Fruit fly (Drosophila melanogaster) whole organism, embryonic: ENCODE data around the gene CG14232.
A peak's percentile ranks its signal among the peaks of the same experiment; 100 is the strongest.

Experiments used
- Antp ChIP-seq: fragments of 200-800 bp; sonication (Bioruptor generic); optimal IDR thresholded peaks from 3 replicates; lab custom pipeline; 2016; ENCODE audit warnings: missing biosample characterization, missing genetic modification characterization
- Atf3 ChIP-seq: fragments of 200-800 bp; sonication (Bioruptor generic); optimal IDR thresholded peaks from 3 replicates; lab custom pipeline; 2016; ENCODE audit warnings: missing biosample characterization, missing genetic modification characterization
- Awh ChIP-seq: fragments of 200-800 bp; sonication (Bioruptor generic); IDR thresholded peaks from 2 replicates; pipeline ENCODE4, ENCODE4 v1.3.6; 2022; ENCODE audit warnings: missing biosample characterization, missing genetic modification characterization
- CG1024 ChIP-seq: fragments of 200-800 bp; sonication (Bioruptor generic); IDR thresholded peaks from 2 replicates; pipeline ENCODE4 v1.3.6; 2022; ENCODE audit warnings: missing biosample characterization, missing genetic modification characterization
- CG11398 ChIP-seq: fragments of 200-800 bp; sonication (Bioruptor generic); optimal IDR thresholded peaks from 2 replicates; lab custom pipeline; 2016; ENCODE audit warnings: missing biosample characterization, missing genetic modification characterization
- CG11456 ChIP-seq: fragments of 200-800 bp; sonication (Bioruptor generic); IDR thresholded peaks from 3 replicates; pipeline ENCODE4 v1.3.6; 2022; ENCODE audit warnings: missing biosample characterization, missing genetic modification characterization
- CG14014 ChIP-seq: fragments of 200-800 bp; sonication (Bioruptor generic); IDR thresholded peaks from 2 replicates; pipeline ENCODE4 v1.3.6; 2022; ENCODE audit warnings: missing biosample characterization, missing genetic modification characterization
- CG14441 ChIP-seq: fragments of 200-800 bp; sonication (Bioruptor generic); IDR thresholded peaks from 2 replicates; pipeline ENCODE4 v1.3.6; 2022; ENCODE audit warnings: missing biosample characterization, missing genetic modification characterization
- CG14710 ChIP-seq: fragments of 200-800 bp; sonication (Bioruptor generic); optimal IDR thresholded peaks from 3 replicates; lab custom pipeline; 2019; ENCODE audit warnings: missing biosample characterization, mild to moderate bottlenecking, missing genetic modification characterization, moderate library complexity
- CG17186 ChIP-seq: fragments of 200-800 bp; sonication (Bioruptor generic); optimal IDR thresholded peaks from 3 replicates; lab custom pipeline; 2017; ENCODE audit warnings: missing biosample characterization, missing genetic modification reagents, missing genetic modification characterization
- CG2889 ChIP-seq: fragments of 200-800 bp; sonication (Bioruptor generic); IDR thresholded peaks from 3 replicates; pipeline ENCODE4 v1.3.6; 2022; ENCODE audit warnings: missing biosample characterization, missing genetic modification characterization
- CG33557 ChIP-seq: fragments of 200-800 bp; sonication (Bioruptor generic); optimal IDR thresholded peaks from 2 replicates; lab custom pipeline; 2019; ENCODE audit warnings: missing biosample characterization, mild to moderate bottlenecking, missing genetic modification characterization, moderate library complexity
- CG3995 ChIP-seq: fragments of 200-800 bp; sonication (Bioruptor generic); optimal IDR thresholded peaks from 3 replicates; lab custom pipeline; 2016; ENCODE audit warnings: missing biosample characterization, missing genetic modification characterization
- CG4424 ChIP-seq: fragments of 200-800 bp; sonication (Bioruptor generic); optimal IDR thresholded peaks from 3 replicates; lab custom pipeline; 2016; ENCODE audit warnings: missing biosample characterization, missing genetic modification characterization
- CG6791 ChIP-seq: fragments of 200-800 bp; sonication (Bioruptor generic); IDR thresholded peaks from 3 replicates; pipeline ENCODE4 v1.3.6; 2022; ENCODE audit warnings: missing biosample characterization, missing genetic modification characterization; ENCODE audit not compliant: partially characterized antibody
- CG7963 ChIP-seq: fragments of 200-800 bp; sonication (Bioruptor generic); IDR thresholded peaks from 3 replicates; pipeline ENCODE4 v1.3.6; 2022; ENCODE audit warnings: missing biosample characterization, missing genetic modification characterization; ENCODE audit not compliant: partially characterized antibody
- CG7987 ChIP-seq: fragments of 200-800 bp; sonication (Bioruptor generic); optimal IDR thresholded peaks from 2 replicates; lab custom pipeline; 2018; ENCODE audit warnings: missing biosample characterization, mild to moderate bottlenecking, missing genetic modification characterization, moderate library complexity
- CG8359 ChIP-seq: fragments of 200-800 bp; sonication (Bioruptor generic); optimal IDR thresholded peaks from 2 replicates; lab custom pipeline; 2017; ENCODE audit warnings: missing biosample characterization, mild to moderate bottlenecking, missing genetic modification characterization, borderline replicate concordance
- CG9727 ChIP-seq: fragments of 200-800 bp; sonication (Bioruptor generic); optimal IDR thresholded peaks from 3 replicates; lab custom pipeline; 2017; ENCODE audit warnings: missing biosample characterization, mild to moderate bottlenecking, missing genetic modification characterization
- Chrac-16 ChIP-seq: fragments of 200-800 bp; sonication (Bioruptor generic); optimal IDR thresholded peaks from 3 replicates; lab custom pipeline; 2016; ENCODE audit warnings: missing biosample characterization, missing genetic modification characterization
- CoRest ChIP-seq: fragments of 200-800 bp; sonication (Bioruptor generic); optimal IDR thresholded peaks from 3 replicates; lab custom pipeline; 2018; ENCODE audit warnings: missing biosample characterization, mild to moderate bottlenecking, missing genetic modification characterization, moderate library complexity
- Deaf1 ChIP-seq: fragments of 200-800 bp; optimal IDR thresholded peaks from 3 replicates; lab custom pipeline; 2019; ENCODE audit warnings: missing biosample characterization, mild to moderate bottlenecking, missing genetic modification characterization, moderate library complexity
- Doc3 ChIP-seq: fragments of 200-800 bp; sonication (Bioruptor generic); IDR thresholded peaks from 3 replicates; pipeline ENCODE4 v1.3.6; 2022; ENCODE audit warnings: missing biosample characterization, missing genetic modification characterization; ENCODE audit not compliant: partially characterized antibody
- Ets97D ChIP-seq: fragments of 200-800 bp; sonication (Bioruptor generic); optimal IDR thresholded peaks from 3 replicates; lab custom pipeline; 2016; ENCODE audit warnings: missing biosample characterization, missing genetic modification characterization
- HLH3B ChIP-seq: fragments of 200-800 bp; sonication (Bioruptor generic); IDR thresholded peaks from 2 replicates; pipeline ENCODE4 v1.3.6; 2022; ENCODE audit warnings: missing biosample characterization, missing genetic modification characterization
- Hr3 ChIP-seq: fragments of 200-800 bp; sonication (Bioruptor generic); optimal IDR thresholded peaks from 3 replicates; lab custom pipeline; 2016; ENCODE audit warnings: missing biosample characterization, missing genetic modification characterization
- Mad ChIP-seq: fragments of 200-800 bp; sonication (Bioruptor generic); optimal IDR thresholded peaks from 2 replicates; lab custom pipeline; 2016; ENCODE audit warnings: missing biosample characterization, missing genetic modification characterization
- Max ChIP-seq: fragments of 200-800 bp; sonication (Bioruptor generic); optimal IDR thresholded peaks from 2 replicates; lab custom pipeline; 2016; ENCODE audit warnings: missing biosample characterization, mild to moderate bottlenecking, missing genetic modification characterization
- Nf-YC ChIP-seq: fragments of 200-800 bp; optimal IDR thresholded peaks from 3 replicates; lab custom pipeline; 2019; ENCODE audit warnings: missing biosample characterization, mild to moderate bottlenecking, missing genetic modification characterization, moderate library complexity
- Scr ChIP-seq: fragments of 200-800 bp; sonication (Bioruptor generic); IDR thresholded peaks from 2 replicates; pipeline ENCODE4 v1.3.6; 2022; ENCODE audit warnings: missing biosample characterization, missing genetic modification characterization; ENCODE audit not compliant: partially characterized antibody
- Usf ChIP-seq: fragments of 200-800 bp; sonication (Bioruptor generic); optimal IDR thresholded peaks from 2 replicates; lab custom pipeline; 2017; ENCODE audit warnings: missing genotype, missing biosample characterization, missing genetic modification characterization
- cg ChIP-seq: fragments of 200-800 bp; sonication (Bioruptor generic); optimal IDR thresholded peaks from 3 replicates; lab custom pipeline; 2019; ENCODE audit warnings: missing biosample characterization, mild to moderate bottlenecking, missing genetic modification characterization, moderate library complexity
- da ChIP-seq: fragments of 200-800 bp; sonication (Bioruptor generic); optimal IDR thresholded peaks from 2 replicates; lab custom pipeline; 2016; ENCODE audit warnings: missing biosample characterization, missing genetic modification characterization
- eyg ChIP-seq: fragments of 200-800 bp; sonication (Bioruptor generic); optimal IDR thresholded peaks from 3 replicates; lab custom pipeline; 2016; ENCODE audit warnings: missing biosample characterization, missing genetic modification characterization
- gem ChIP-seq: fragments of 200-800 bp; sonication (Bioruptor generic); optimal IDR thresholded peaks from 2 replicates; lab custom pipeline; 2019; ENCODE audit warnings: missing biosample characterization, mild to moderate bottlenecking, missing genetic modification characterization, moderate library complexity
- gro ChIP-seq: fragments of 200-800 bp; sonication (Bioruptor generic); optimal IDR thresholded peaks from 2 replicates; lab custom pipeline; 2016; ENCODE audit warnings: missing biosample characterization, missing genetic modification characterization
- kay ChIP-seq: fragments of 200-800 bp; sonication (Bioruptor generic); optimal IDR thresholded peaks from 2 replicates; lab custom pipeline; 2016; ENCODE audit warnings: missing biosample characterization, missing genetic modification characterization
- nmo ChIP-seq: fragments of 200-800 bp; sonication (Bioruptor generic); optimal IDR thresholded peaks from 2 replicates; lab custom pipeline; 2018; ENCODE audit warnings: missing biosample characterization, mild to moderate bottlenecking, missing genetic modification characterization, moderate library complexity
- nom ChIP-seq: fragments of 200-800 bp; sonication (Bioruptor generic); optimal IDR thresholded peaks from 2 replicates; lab custom pipeline; 2017; ENCODE audit warnings: missing biosample characterization, missing genetic modification characterization, mild to moderate bottlenecking, moderate library complexity, missing genetic modification reagents
- pfk ChIP-seq: fragments of 200-800 bp; sonication (Bioruptor generic); optimal IDR thresholded peaks from 2 replicates; lab custom pipeline; 2018; ENCODE audit warnings: missing biosample characterization, mild to moderate bottlenecking, missing genetic modification characterization, moderate library complexity
- ro ChIP-seq: fragments of 200-800 bp; sonication (Bioruptor generic); IDR thresholded peaks from 2 replicates; pipeline ENCODE4 v1.3.6; 2022; ENCODE audit warnings: missing biosample characterization, missing genetic modification characterization
- sd ChIP-seq: fragments of 200-800 bp; sonication (Bioruptor generic); optimal IDR thresholded peaks from 3 replicates; lab custom pipeline; 2018; ENCODE audit warnings: missing biosample characterization, mild to moderate bottlenecking, missing genetic modification characterization, moderate library complexity
- tgo ChIP-seq: fragments of 200-800 bp; sonication (Bioruptor generic); IDR thresholded peaks from 3 replicates; pipeline ENCODE4 v1.3.6; 2022; ENCODE audit warnings: missing biosample characterization, missing genetic modification characterization
- tio ChIP-seq: fragments of 200-800 bp; sonication (Bioruptor generic); optimal IDR thresholded peaks from 2 replicates; lab custom pipeline; 2017; ENCODE audit warnings: missing biosample characterization, missing genetic modification characterization, inconsistent platforms
- trem ChIP-seq: fragments of 200-800 bp; optimal IDR thresholded peaks from 3 replicates; lab custom pipeline; 2019; ENCODE audit warnings: missing biosample characterization, mild to moderate bottlenecking, missing genetic modification characterization, moderate library complexity
- tx ChIP-seq: fragments of 200-800 bp; sonication (Bioruptor generic); optimal IDR thresholded peaks from 2 replicates; lab custom pipeline; 2016; ENCODE audit warnings: missing biosample characterization, missing genetic modification characterization
- vnd ChIP-seq: fragments of 200-800 bp; sonication (Bioruptor generic); IDR thresholded peaks from 3 replicates; pipeline ENCODE4 v1.3.6; 2022; ENCODE audit warnings: missing biosample characterization, missing genetic modification characterization; ENCODE audit not compliant: partially characterized antibody
- wek ChIP-seq: fragments of 200-800 bp; sonication (Bioruptor generic); optimal IDR thresholded peaks from 3 replicates; lab custom pipeline; 2018; ENCODE audit warnings: missing biosample characterization, mild to moderate bottlenecking, missing genetic modification characterization, moderate library complexity
- zf30C ChIP-seq: fragments of 200-800 bp; sonication (Bioruptor generic); optimal IDR thresholded peaks from 3 replicates; lab custom pipeline; 2018; ENCODE audit warnings: missing biosample characterization, mild to moderate bottlenecking, missing genetic modification characterization

Gene CG14232

DNA sequence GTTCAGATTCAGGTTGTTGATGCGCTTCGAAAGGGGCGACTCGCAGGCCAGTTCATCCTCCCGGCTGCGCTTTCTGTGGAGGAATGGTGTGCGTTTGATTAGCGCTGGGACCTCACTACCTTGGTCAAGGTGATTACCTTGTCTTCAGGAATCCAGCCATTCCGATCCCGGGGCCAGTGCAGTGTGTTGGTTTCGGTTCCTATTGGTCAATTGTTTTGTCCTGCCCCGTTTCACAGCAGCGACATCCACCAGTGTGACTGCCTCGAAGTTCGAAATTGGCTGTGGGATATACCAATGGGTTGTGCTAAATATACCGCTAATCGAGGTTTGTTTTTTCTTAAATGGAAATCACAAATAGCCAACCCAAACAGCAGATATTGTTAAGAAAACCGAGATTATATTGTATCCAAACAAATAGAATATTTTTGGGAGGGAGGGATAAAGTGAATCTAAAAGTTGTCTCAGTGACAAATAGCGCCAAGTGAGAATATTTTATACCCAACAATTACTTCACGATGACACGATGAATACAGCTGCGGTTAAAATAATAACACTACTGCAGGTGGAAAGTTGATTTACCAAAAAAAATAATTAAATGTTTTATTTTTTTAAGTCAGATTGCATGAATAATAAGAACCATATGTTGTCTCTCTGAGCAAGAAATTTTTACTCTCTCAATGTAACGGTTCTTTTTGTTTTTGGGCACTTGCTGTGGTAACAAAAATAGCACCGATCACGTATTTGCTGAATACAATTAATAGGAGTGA lies 9.1 kb downstream of the CG14232 start, which contains the start of gene CG14229 (continued):
- TF ChIP-seq wek (GFP tag; lab: Kevin White, UChicago) (no peak), trem (no peak), Hr3 (no peak), CG7987 (GFP tag; lab: Kevin White, UChicago) (no peak), CG2889 (GFP tag; lab: Robert Waterston, UW) (no peak), zf30C (no peak), Scr (GFP tag; lab: Robert Waterston, UW) (peak; percentile 37; the same call in 1 of the 2 replicates), tio (no peak), Awh (GFP tag; lab: Robert Waterston, UW) (0 out of 2 replicates have a peak, but pooled peaks have one; percentile 24), CG14441 (GFP tag; lab: Robert Waterston, UW) (no peak), CoRest (tag; lab: Kevin White, UChicago) (no peak), Antp (no peak), CG33557 (GFP tag; lab: Kevin White, UChicago) (no peak), vnd (GFP tag; lab: Robert Waterston, UW) (no peak), sd (tag; lab: Kevin White, UChicago) (no peak), Usf (no peak), CG7963 (no peak), Ets97D (GFP tag; lab: Kevin White, UChicago) (no peak), HLH3B (GFP tag; lab: Robert Waterston, UW) (no peak), CG14014 (no peak), CG9727 (GFP tag; lab: Kevin White, UChicago) (no peak), Atf3 (GFP tag; lab: Kevin White, UChicago) (no peak), tgo (GFP tag; lab: Robert Waterston, UW) (peak; percentile 33; the same call in 1 of the 3 replicates), CG14710 (tag; lab: Kevin White, UChicago) (peak; percentile 23), CG1024 (no peak), nmo (GFP tag; lab: Kevin White, UChicago) (no peak), CG11456 (no peak), eyg (GFP tag; lab: Kevin White, UChicago) (no peak), CG3995 (GFP tag; lab: Kevin White, UChicago) (peak; percentile 78), ro (GFP tag; lab: Robert Waterston, UW) (no peak), tx (no peak), CG6791 (no peak), CG11398 (GFP tag; lab: Kevin White, UChicago) (no peak), Deaf1 (tag; lab: Kevin White, UChicago) (no peak), cg (GFP tag; lab: Kevin White, UChicago) (no peak), kay (no peak), da (GFP tag; lab: Kevin White, UChicago) (no peak), nom (GFP tag; lab: Kevin White, UChicago) (no peak), Mad (no peak), gro (GFP tag; lab: Kevin White, UChicago) (no peak), Chrac-16 (GFP tag; lab: Kevin White, UChicago) (no peak), pfk (GFP tag; lab: Kevin White, UChicago) (no peak), Doc3 (GFP tag; lab: Robert Waterston, UW) (no peak), CG8359 (no peak), CG4424 (GFP tag; lab: Kevin White, UChicago) (no peak), CG17186 (GFP tag; lab: Kevin White, UChicago) (no peak), Nf-YC (tag; lab: Kevin White, UChicago) (peak; percentile 14), gem (peak; percentile 38), Max (GFP tag; lab: Kevin White, UChicago) (no peak)
